Fruit fly (Drosophila melanogaster) whole organism, prepupa: Measurements from ENCODE around the gene CDK2AP1.
A peak's percentile ranks its signal among the peaks of the same experiment; 100 is the strongest.

Experiments
- Blimp-1 ChIP-seq: fragments of 200-800 bp; sonication (Bioruptor generic); optimal IDR thresholded peaks from 3 replicates; lab custom pipeline; 2017; ENCODE audit warnings: missing biosample characterization, missing genetic modification characterization, mild to moderate bottlenecking, moderate library complexity, missing genetic modification reagents
- CG11762 ChIP-seq: fragments of 200-800 bp; sonication (Bioruptor generic); optimal IDR thresholded peaks from 3 replicates; lab custom pipeline; 2016; ENCODE audit warnings: missing biosample characterization, missing genetic modification characterization; ENCODE audit not compliant: insufficient read depth
- CG11902 ChIP-seq: fragments of 200-800 bp; sonication (Bioruptor generic); optimal IDR thresholded peaks from 3 replicates; lab custom pipeline; 2016; ENCODE audit warnings: missing biosample characterization, missing genetic modification characterization
- CG15336 ChIP-seq: fragments of 200-800 bp; sonication (Bioruptor generic); IDR thresholded peaks from 2 replicates; pipeline ENCODE4 v1.3.6; 2022; ENCODE audit warnings: missing biosample characterization, missing genetic modification characterization
- CG31627 ChIP-seq: fragments of 200-800 bp; sonication (Bioruptor generic); optimal IDR thresholded peaks from 3 replicates; lab custom pipeline; 2016; ENCODE audit warnings: missing biosample characterization, missing genetic modification characterization
- CG32006 ChIP-seq: fragments of 200-800 bp; sonication (Bioruptor generic); optimal IDR thresholded peaks from 3 replicates; lab custom pipeline; 2017; ENCODE audit warnings: missing biosample characterization, mild to moderate bottlenecking, missing genetic modification characterization
- CG34406 ChIP-seq: fragments of 200-800 bp; sonication (Bioruptor generic); optimal IDR thresholded peaks from 3 replicates; lab custom pipeline; 2016; ENCODE audit warnings: missing biosample characterization, missing genetic modification characterization
- CG3919 ChIP-seq: fragments of 200-800 bp; sonication (Bioruptor generic); optimal IDR thresholded peaks from 3 replicates; lab custom pipeline; 2016; ENCODE audit warnings: missing biosample characterization, missing genetic modification characterization
- CG4318 ChIP-seq: fragments of 200-800 bp; sonication (Bioruptor generic); optimal IDR thresholded peaks from 3 replicates; lab custom pipeline; 2017; ENCODE audit warnings: missing biosample characterization, mild to moderate bottlenecking, missing genetic modification characterization
- CG6163 ChIP-seq: fragments of 200-800 bp; sonication (Bioruptor generic); IDR thresholded peaks from 3 replicates; pipeline ENCODE4 v1.3.6; 2022; ENCODE audit warnings: missing biosample characterization, missing genetic modification characterization
- CG6276 ChIP-seq: fragments of 200-800 bp; sonication (Bioruptor generic); optimal IDR thresholded peaks from 2 replicates; lab custom pipeline; 2017; ENCODE audit warnings: missing biosample characterization, mild to moderate bottlenecking, missing genetic modification characterization
- CG6808 ChIP-seq: fragments of 200-800 bp; sonication (Bioruptor generic); optimal IDR thresholded peaks from 3 replicates; lab custom pipeline; 2017; ENCODE audit warnings: missing biosample characterization, missing genetic modification characterization, mild to moderate bottlenecking, moderate library complexity, missing genetic modification reagents
- CG6854 ChIP-seq: fragments of 200-800 bp; sonication (Bioruptor generic); optimal IDR thresholded peaks from 2 replicates; lab custom pipeline; 2017; ENCODE audit warnings: missing biosample characterization, mild to moderate bottlenecking, missing genetic modification characterization
- CG7368 ChIP-seq: fragments of 200-800 bp; sonication (Bioruptor generic); optimal IDR thresholded peaks from 3 replicates; lab custom pipeline; 2016; ENCODE audit warnings: missing biosample characterization, missing genetic modification characterization
- CG8119 ChIP-seq: fragments of 200-800 bp; sonication (Bioruptor generic); IDR thresholded peaks from 3 replicates; pipeline ENCODE4 v1.3.6; 2022; ENCODE audit warnings: missing biosample characterization, missing genetic modification characterization
- CG8319 ChIP-seq: fragments of 200-800 bp; sonication (Bioruptor generic); optimal IDR thresholded peaks from 3 replicates; lab custom pipeline; 2016; ENCODE audit warnings: missing biosample characterization, missing genetic modification characterization
- CG8632 ChIP-seq: fragments of 200-800 bp; sonication (Bioruptor generic); optimal IDR thresholded peaks from 3 replicates; lab custom pipeline; 2016; ENCODE audit warnings: missing biosample characterization, missing genetic modification characterization
- Eip75B ChIP-seq: fragments of 200-800 bp; sonication (Bioruptor generic); optimal IDR thresholded peaks from 3 replicates; lab custom pipeline; 2016; ENCODE audit warnings: missing biosample characterization, missing genetic modification characterization
- Eip78C ChIP-seq: fragments of 200-800 bp; sonication (Bioruptor generic); peaks from one replicate; lab custom pipeline; 2016; ENCODE audit warnings: missing biosample characterization, missing genetic modification characterization
- Eip93F ChIP-seq: fragments of 200-800 bp; sonication (Bioruptor generic); optimal IDR thresholded peaks from 2 replicates; lab custom pipeline; 2016; ENCODE audit warnings: missing biosample characterization, mild to moderate bottlenecking, missing genetic modification characterization
- Gug ChIP-seq: fragments of 200-800 bp; sonication (Bioruptor generic); IDR thresholded peaks from 2 replicates; pipeline ENCODE4 v1.3.6; 2022; ENCODE audit warnings: missing biosample characterization, missing genetic modification characterization
- Hr38 ChIP-seq: sonication (Bioruptor generic); optimal IDR thresholded peaks from 2 replicates; lab custom pipeline; 2016; ENCODE audit warnings: missing biosample characterization, missing genetic modification characterization
- Hr39 ChIP-seq: fragments of 200-800 bp; sonication (Bioruptor generic); optimal IDR thresholded peaks from 2 replicates; lab custom pipeline; 2016; ENCODE audit warnings: missing biosample characterization, missing genetic modification characterization
- Hr4 ChIP-seq: fragments of 200-800 bp; sonication (Bioruptor generic); optimal IDR thresholded peaks from 3 replicates; lab custom pipeline; 2016; ENCODE audit warnings: missing biosample characterization, missing genetic modification characterization
- Met ChIP-seq: fragments of 200-800 bp; sonication (Bioruptor generic); optimal IDR thresholded peaks from 3 replicates; lab custom pipeline; 2016; ENCODE audit warnings: missing biosample characterization, missing genetic modification characterization
- OdsH ChIP-seq: fragments of 200-800 bp; sonication (Bioruptor generic); optimal IDR thresholded peaks from 3 replicates; lab custom pipeline; 2016; ENCODE audit warnings: missing biosample characterization, missing genetic modification characterization
- Smox ChIP-seq: fragments of 200-800 bp; sonication (Bioruptor generic); optimal IDR thresholded peaks from 3 replicates; lab custom pipeline; 2016; ENCODE audit warnings: missing biosample characterization, missing genetic modification characterization
- Sox102F ChIP-seq: fragments of 200-800 bp; sonication (Bioruptor generic); optimal IDR thresholded peaks from 2 replicates; lab custom pipeline; 2016; ENCODE audit warnings: missing biosample characterization, mild to moderate bottlenecking, missing genetic modification characterization
- Sox15 ChIP-seq: fragments of 200-800 bp; sonication (Bioruptor generic); optimal IDR thresholded peaks from 3 replicates; lab custom pipeline; 2016; ENCODE audit warnings: missing biosample characterization, missing genetic modification characterization
- achi ChIP-seq: fragments of 200-800 bp; sonication (Bioruptor generic); optimal IDR thresholded peaks from 3 replicates; lab custom pipeline; 2016; ENCODE audit warnings: missing biosample characterization, missing genetic modification characterization
- acj6 ChIP-seq: fragments of 200-800 bp; sonication (Bioruptor generic); optimal IDR thresholded peaks from 3 replicates; lab custom pipeline; 2016; ENCODE audit warnings: missing biosample characterization, missing genetic modification characterization
- cyc ChIP-seq: fragments of 200-800 bp; sonication (Bioruptor generic); optimal IDR thresholded peaks from 3 replicates; lab custom pipeline; 2016; ENCODE audit warnings: missing biosample characterization, missing genetic modification characterization
- eg ChIP-seq: fragments of 200-800 bp; sonication (Bioruptor generic); IDR thresholded peaks from 3 replicates; pipeline ENCODE4 v1.3.6; 2022; ENCODE audit warnings: missing biosample characterization, missing genetic modification characterization
- esn ChIP-seq: fragments of 200-800 bp; sonication (Bioruptor generic); optimal IDR thresholded peaks from 2 replicates; lab custom pipeline; 2016; ENCODE audit warnings: missing biosample characterization, mild to moderate bottlenecking, missing genetic modification characterization, moderate library complexity
- fkh ChIP-seq: fragments of 200-800 bp; sonication (Bioruptor generic); optimal IDR thresholded peaks from 3 replicates; lab custom pipeline; 2017; ENCODE audit warnings: missing biosample characterization, mild to moderate bottlenecking, missing genetic modification characterization, moderate library complexity
- pdm3 ChIP-seq: fragments of 200-800 bp; sonication (Bioruptor generic); optimal IDR thresholded peaks from 3 replicates; lab custom pipeline; 2016; ENCODE audit warnings: missing biosample characterization, missing genetic modification characterization
- salr ChIP-seq, 2 experiments: fragments of 200-800 bp; sonication (Bioruptor generic); optimal IDR thresholded peaks; 3 replicates each; lab custom pipeline; 2016 to 2018; ENCODE audit warnings: missing biosample characterization in 2 of 2, missing genetic modification characterization in 2 of 2, mild to moderate bottlenecking in 1 of 2
- ss ChIP-seq, 2 experiments: fragments of 200-800 bp; sonication (Bioruptor generic); optimal IDR thresholded peaks; 2 replicates in 1 of 2; 3 replicates in 1 of 2; lab custom pipeline; 2017 to 2018; ENCODE audit warnings: mild to moderate bottlenecking in 2 of 2, missing biosample characterization in 2 of 2, missing genetic modification characterization in 2 of 2, moderate library complexity in 1 of 2
- svp ChIP-seq: fragments of 200-800 bp; sonication (Bioruptor generic); peaks from one replicate; lab custom pipeline; 2016; ENCODE audit warnings: missing biosample characterization, missing genetic modification characterization
- topi ChIP-seq: fragments of 200-800 bp; sonication (Bioruptor generic); optimal IDR thresholded peaks from 3 replicates; lab custom pipeline; 2016; ENCODE audit warnings: missing biosample characterization, missing genetic modification characterization
- vri ChIP-seq: fragments of 200-800 bp; sonication (Bioruptor generic); optimal IDR thresholded peaks from 3 replicates; lab custom pipeline; 2016; ENCODE audit warnings: missing biosample characterization, mild to moderate bottlenecking, missing genetic modification characterization

Gene CDK2AP1

dm6 chrX:11146598-11147176, 9.0 kb downstream of the CDK2AP1 start (continued):
- TF ChIP-seq ss (GFP tag; optimal IDR thresholded peaks at IDR 0.05; lab: Kevin White, UChicago) (peak in 1 of 2 experiments; percentile 61), CG6276 (no peak), esn (GFP tag; lab: Kevin White, UChicago) (peak; percentile 27), CG34406 (GFP tag; lab: Kevin White, UChicago) (peak; percentile 6), CG11902 (no peak), CG32006 (peak; percentile 30), CG11762 (GFP tag; lab: Kevin White, UChicago) (no peak), fkh (GFP tag; lab: Kevin White, UChicago) (no peak), OdsH (GFP tag; lab: Kevin White, UChicago) (peak; percentile 7), Hr38 (GFP tag; lab: Kevin White, UChicago) (no peak), CG15336 (GFP tag; lab: Robert Waterston, UW) (0 out of 2 replicates have a peak, but pooled peaks have one; percentile 14)
- TF ChIP-seq, all 60 proteins: peak for 32

dm6 chrX:11147553-11148067, 10.0 kb downstream of the CDK2AP1 start:
- TF ChIP-seq CG6276 (peak; percentile 13), CG15336 (GFP tag; lab: Robert Waterston, UW) (0 out of 2 replicates have a peak, but pooled peaks have one; percentile 7), Sox15 (GFP tag; lab: Kevin White, UChicago) (no peak), CG3919 (GFP tag; lab: Kevin White, UChicago) (no peak), CG6808 (GFP tag; lab: Kevin White, UChicago) (peak; percentile 3), CG8119 (GFP tag; lab: Robert Waterston, UW) (peak; percentile 28; the same call in 1 of the 3 replicates), CG6163 (GFP tag; lab: Robert Waterston, UW) (0 out of 3 replicates have a peak, but pooled peaks have one; percentile 5), Eip78C (GFP tag; lab: Kevin White, UChicago) (peak; percentile 30), Sox102F (GFP tag; lab: Kevin White, UChicago) (peak; percentile 1)

dm6 chrX:11148272-11148835, 10.7 kb downstream of the CDK2AP1 start, which contains the start of gene Ran:
Gene Ran, minus strand, starts transcription at chrX:11148716.
- TF ChIP-seq CG6808 (GFP tag; lab: Kevin White, UChicago), result no peak
- TF ChIP-seq CG4318 (GFP tag; lab: Kevin White, UChicago), result no peak
- 0 out of 3 replicates have a peak, but pooled peaks have one; percentile 15 for TF ChIP-seq eg (GFP tag; lab: Robert Waterston, UW)
- peak; percentile 34; the same call in 1 of the 3 replicates for TF ChIP-seq CG6163 (GFP tag; lab: Robert Waterston, UW)
- no peak for TF ChIP-seq Eip93F
- TF ChIP-seq Sox15 (GFP tag; lab: Kevin White, UChicago), result no peak
- TF ChIP-seq Gug, result no peak
- TF ChIP-seq CG6854, result peak; percentile 44
- no peak for TF ChIP-seq salr (GFP tag; optimal IDR thresholded peaks at IDR 0.05; lab: Kevin White, UChicago)
- TF ChIP-seq svp (GFP tag; lab: Kevin White, UChicago), result peak; percentile 24
- TF ChIP-seq Sox102F (GFP tag; lab: Kevin White, UChicago), result no peak
- TF ChIP-seq CG8632 (GFP tag; lab: Kevin White, UChicago), result no peak
- TF ChIP-seq, all 60 proteins: peak for 4

dm6 chrX:11149201-11149600, 11.5 kb downstream of the CDK2AP1 start, which contains the start of gene Lint-1:
Gene Lint-1, plus strand, starts transcription at chrX:11149323.
- TF ChIP-seq Hr4 (GFP tag; lab: Kevin White, UChicago) (peak; percentile 15), CG8632 (GFP tag; lab: Kevin White, UChicago) (peak; percentile 5), Hr39 (GFP tag; lab: Kevin White, UChicago) (peak; percentile 52), pdm3 (GFP tag; lab: Kevin White, UChicago) (peak; percentile 49), CG3919 (GFP tag; lab: Kevin White, UChicago) (peak; percentile 5), vri (peak; percentile 54), CG8319 (no peak), cyc (GFP tag; lab: Kevin White, UChicago) (peak; percentile 27), Smox (GFP tag; lab: Kevin White, UChicago) (peak; percentile 35), Met (GFP tag; lab: Kevin White, UChicago) (peak; percentile 34), CG6808 (GFP tag; lab: Kevin White, UChicago) (no peak), achi (peak; percentile 3), svp (GFP tag; lab: Kevin White, UChicago) (peak; percentile 69), Gug (no peak), CG7368 (GFP tag; lab: Kevin White, UChicago) (no peak), Eip75B (GFP tag; lab: Kevin White, UChicago) (peak; percentile 5), Blimp-1 (GFP tag; lab: Kevin White, UChicago) (no peak), Sox102F (GFP tag; lab: Kevin White, UChicago) (peak; percentile 13), eg (GFP tag; lab: Robert Waterston, UW) (0 out of 3 replicates have a peak, but pooled peaks have one; percentile 24), CG31627 (GFP tag; lab: Kevin White, UChicago) (peak; percentile 48), Hr38 (GFP tag; lab: Kevin White, UChicago) (no peak), esn (GFP tag; lab: Kevin White, UChicago) (peak; percentile 16), CG34406 (GFP tag; lab: Kevin White, UChicago) (no peak), acj6 (GFP tag; lab: Kevin White, UChicago) (peak; percentile 23), Eip78C (GFP tag; lab: Kevin White, UChicago) (peak; percentile 60), topi (peak; percentile 40)
